Fruit fly (Drosophila melanogaster): ENCODE results near the gene SNF4Agamma.

DNA sequence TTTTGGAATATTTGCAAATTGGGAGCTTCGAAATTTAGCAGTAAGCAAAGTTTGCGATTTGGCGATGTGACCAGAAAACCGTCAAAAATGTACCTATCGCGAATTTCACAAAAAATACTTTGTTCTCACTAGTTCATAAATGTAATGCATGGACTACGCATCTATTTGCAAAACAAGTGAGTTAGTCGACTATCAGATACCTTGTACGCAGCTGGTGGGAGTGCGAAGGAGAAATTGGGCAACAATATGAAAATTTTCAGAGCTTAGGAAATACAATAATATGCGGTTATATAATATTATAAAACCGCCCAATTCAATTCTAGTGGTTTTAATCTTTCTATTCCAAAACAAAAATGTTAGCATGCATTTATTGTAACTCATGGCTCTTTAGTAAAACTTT lies 21.8 kb upstream of the SNF4Agamma start, which contains the start of gene Bdbt:
- TF ChIP-seq CG12605 (GFP tag; IDR thresholded peaks at IDR 0.05), result no peak; the same call in 1 of the 2 replicates
- no peak for TF ChIP-seq gl (tag; optimal IDR thresholded peaks at IDR 0.05)
- TF ChIP-seq CG34367 (tag; optimal IDR thresholded peaks at IDR 0.05), result no peak
- no peak for TF ChIP-seq Pif1A (GFP tag; optimal IDR thresholded peaks at IDR 0.05)
- peak; percentile 9 for TF ChIP-seq CG15710 (tag; optimal IDR thresholded peaks at IDR 0.05)
- no peak for TF ChIP-seq CG13204 (GFP tag; optimal IDR thresholded peaks at IDR 0.05)
- TF ChIP-seq EcR (GFP tag; optimal IDR thresholded peaks at IDR 0.05), result no peak

Measured in whole organism, pupa.